Fruit fly (Drosophila melanogaster) whole organism, wandering third instar larva: Measurements from ENCODE around the gene CG32187.

Source experiments
- CG32264 ChIP-seq: fragments of 200-800 bp; sonication (Bioruptor generic); optimal IDR thresholded peaks from 2 replicates; lab custom pipeline; 2016; ENCODE audit warnings: missing biosample characterization, missing genetic modification characterization
- CG9705 ChIP-seq: fragments of 200-800 bp; sonication (Bioruptor generic); optimal IDR thresholded peaks from 2 replicates; lab custom pipeline; 2018; ENCODE audit warnings: missing biosample characterization, mild to moderate bottlenecking, missing genetic modification characterization
- CrebA ChIP-seq: fragments of 200-800 bp; sonication (Bioruptor generic); optimal IDR thresholded peaks from 2 replicates; lab custom pipeline; 2016; ENCODE audit warnings: missing biosample characterization, mild to moderate bottlenecking, missing genetic modification characterization, borderline replicate concordance
- Dfd ChIP-seq: fragments of >200 bp; optimal IDR thresholded peaks from 2 replicates; lab custom pipeline; 2017; ENCODE audit warnings: missing biosample characterization, missing genetic modification characterization
- Dif ChIP-seq: fragments of 200-275, 200-300 bp; sonication (Bioruptor generic); optimal IDR thresholded peaks from 2 replicates; lab custom pipeline; 2018; ENCODE audit warnings: missing biosample characterization, missing genetic modification characterization; ENCODE audit not compliant: partially characterized antibody
- GATAd ChIP-seq: sonication (Bioruptor generic); optimal IDR thresholded peaks from 2 replicates; lab custom pipeline; 2016; ENCODE audit warnings: missing biosample characterization, missing genetic modification characterization
- HLH106 ChIP-seq: fragments of 200-800 bp; optimal IDR thresholded peaks from 3 replicates; lab custom pipeline; 2019; ENCODE audit warnings: missing biosample characterization, mild to moderate bottlenecking, missing genetic modification characterization, moderate library complexity
- Hnf4 ChIP-seq: fragments of 200-800 bp; sonication (Bioruptor generic); optimal IDR thresholded peaks from 2 replicates; lab custom pipeline; 2016; ENCODE audit warnings: missing biosample characterization, mild to moderate bottlenecking, missing genetic modification characterization
- Hr78 ChIP-seq: fragments of >200 bp; optimal IDR thresholded peaks from 2 replicates; lab custom pipeline; 2017; ENCODE audit warnings: missing biosample characterization, missing genetic modification characterization
- Jra ChIP-seq: sonication (Bioruptor generic); optimal IDR thresholded peaks from 2 replicates; lab custom pipeline; 2016; ENCODE audit warnings: missing biosample characterization, missing genetic modification characterization
- Mio ChIP-seq: sonication (Bioruptor generic); optimal IDR thresholded peaks from 2 replicates; lab custom pipeline; 2016; ENCODE audit warnings: missing biosample characterization, missing genetic modification characterization
- Myc ChIP-seq: fragments of >200 bp; optimal IDR thresholded peaks from 2 replicates; lab custom pipeline; 2017
- OdsH ChIP-seq: fragments of 200-800 bp; sonication (Bioruptor generic); optimal IDR thresholded peaks from 2 replicates; lab custom pipeline; 2016; ENCODE audit warnings: missing biosample characterization, mild to moderate bottlenecking, missing genetic modification characterization
- Rel ChIP-seq, 2 experiments: fragments of 200-800 bp; sonication (Bioruptor generic) in 1 of 2; optimal IDR thresholded peaks; 2 replicates in 1 of 2; 3 replicates in 1 of 2; lab custom pipeline; 2016 to 2019; ENCODE audit warnings: mild to moderate bottlenecking in 2 of 2, missing biosample characterization in 2 of 2, missing genetic modification characterization in 2 of 2, moderate library complexity in 1 of 2
- Sp1 ChIP-seq: fragments of 200-800 bp; sonication (Bioruptor generic); optimal IDR thresholded peaks from 3 replicates; lab custom pipeline; 2019; ENCODE audit warnings: missing biosample characterization, mild to moderate bottlenecking, missing genetic modification characterization, moderate library complexity
- Vsx2 ChIP-seq: fragments of 200-300, 225-300 bp; sonication (Bioruptor generic); optimal IDR thresholded peaks from 2 replicates; lab custom pipeline; 2018; ENCODE audit warnings: missing biosample characterization, missing genetic modification characterization; ENCODE audit not compliant: partially characterized antibody
- br ChIP-seq: fragments of 200-800 bp; sonication (Bioruptor generic); optimal IDR thresholded peaks from 2 replicates; lab custom pipeline; 2016; ENCODE audit warnings: missing biosample characterization, missing genetic modification characterization
- dmrt93B ChIP-seq: fragments of 200-800 bp; sonication (Bioruptor generic); optimal IDR thresholded peaks from 2 replicates; lab custom pipeline; 2018; ENCODE audit warnings: missing biosample characterization, mild to moderate bottlenecking, missing genetic modification characterization
- ey ChIP-seq: fragments of 200-800 bp; sonication (Bioruptor generic); optimal IDR thresholded peaks from 2 replicates; lab custom pipeline; 2016; ENCODE audit warnings: missing biosample characterization, missing genetic modification characterization
- foxo ChIP-seq, 2 experiments: fragments of 200-800 bp; sonication (Bioruptor generic); optimal IDR thresholded peaks; 2 replicates in 1 of 2; 3 replicates in 1 of 2; lab custom pipeline; 2016 to 2017; ENCODE audit warnings: missing biosample characterization in 2 of 2, missing genetic modification characterization in 2 of 2
- fru ChIP-seq: fragments of 200-800 bp; sonication (Bioruptor generic); optimal IDR thresholded peaks from 3 replicates; lab custom pipeline; 2016; ENCODE audit warnings: missing biosample characterization, mild to moderate bottlenecking, missing genetic modification characterization
- h ChIP-seq: fragments of 200-800 bp; sonication (Bioruptor generic); optimal IDR thresholded peaks from 3 replicates; lab custom pipeline; 2016; ENCODE audit warnings: missing biosample characterization, mild to moderate bottlenecking, missing genetic modification characterization
- psq ChIP-seq: fragments of 200-800 bp; sonication (Bioruptor generic); optimal IDR thresholded peaks from 3 replicates; lab custom pipeline; 2017; ENCODE audit warnings: missing biosample characterization, mild to moderate bottlenecking, missing genetic modification characterization, moderate library complexity
- rgr ChIP-seq: fragments of 200-800 bp; sonication (Bioruptor generic); optimal IDR thresholded peaks from 3 replicates; lab custom pipeline; 2016; ENCODE audit warnings: missing biosample characterization, mild to moderate bottlenecking, missing genetic modification characterization
- sage ChIP-seq: fragments of 200-800 bp; sonication (Bioruptor generic); optimal IDR thresholded peaks from 2 replicates; lab custom pipeline; 2016; ENCODE audit warnings: missing biosample characterization, mild to moderate bottlenecking, missing genetic modification characterization
- sv ChIP-seq: fragments of 200-800 bp; sonication (Bioruptor generic); optimal IDR thresholded peaks from 3 replicates; lab custom pipeline; 2016; ENCODE audit warnings: missing biosample characterization, missing genetic modification characterization
- tai ChIP-seq: sonication (Bioruptor generic); optimal IDR thresholded peaks from 2 replicates; lab custom pipeline; 2016; ENCODE audit warnings: missing biosample characterization, missing genetic modification characterization
- woc ChIP-seq: sonication (Bioruptor generic); optimal IDR thresholded peaks from 2 replicates; lab custom pipeline; 2016; ENCODE audit warnings: missing biosample characterization, mild to moderate bottlenecking, missing genetic modification characterization

The CG32187 gene

dm6 chr3L:17842892-17843703 is 36.9 kb upstream of the CG32187 start, which contains the start of gene CG5567:
Gene CG5567 (minus strand): TSS chr3L:17843544.
- TF ChIP-seq Dfd (GFP tag; lab: Kevin White, UChicago) (no peak), foxo (GFP tag; optimal IDR thresholded peaks at IDR 0.05; lab: Kevin White, UChicago) (peak in 1 of 2 experiments; percentile 23), br (GFP tag; lab: Kevin White, UChicago) (no peak), Rel (GFP tag; optimal IDR thresholded peaks at IDR 0.05; lab: Kevin White, UChicago) (no peak), Rel (tag; optimal IDR thresholded peaks at IDR 0.05; lab: Kevin White, UChicago) (peak; percentile 23), woc (GFP tag; lab: Kevin White, UChicago) (peak; percentile 41), Myc (lab: Kevin White, UChicago) (no peak)

DNA sequence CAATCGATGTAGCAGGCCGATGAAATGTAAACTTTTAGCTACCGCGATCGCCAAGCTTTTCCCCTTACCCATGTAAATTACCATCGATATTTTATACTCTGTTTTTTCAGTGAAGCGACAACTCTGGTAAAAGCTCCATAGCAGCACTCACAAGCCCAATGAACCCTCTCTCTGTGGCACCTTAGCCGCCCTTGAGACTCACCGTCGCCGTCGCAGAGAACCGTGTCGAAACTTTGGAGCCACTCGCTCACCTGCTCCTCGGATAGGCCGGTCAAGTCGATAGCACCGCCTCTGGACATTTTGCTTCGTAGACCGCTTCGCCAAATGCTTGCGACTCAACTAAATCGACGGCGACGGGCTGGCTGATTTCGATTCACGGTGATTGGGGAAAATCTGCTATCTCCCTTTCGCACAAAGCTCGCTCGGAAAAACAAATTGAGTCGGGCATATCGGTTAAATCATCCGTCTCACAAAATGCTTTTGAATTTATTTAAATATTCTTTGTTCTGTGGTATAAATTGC is 35.0 kb upstream of the CG32187 start, which contains the start of gene CG5577:
Gene CG5577 (minus strand): TSS at position 343 of the 522 bp plus-strand sequence.
- TF ChIP-seq h (GFP tag; lab: Kevin White, UChicago) = peak; percentile 51
- peak; percentile 43 for TF ChIP-seq woc (GFP tag; lab: Kevin White, UChicago)
- TF ChIP-seq foxo (GFP tag; optimal IDR thresholded peaks at IDR 0.05; lab: Kevin White, UChicago) = no peak
- TF ChIP-seq HLH106 = peak; percentile 38
- no peak for TF ChIP-seq ey (GFP tag; lab: Kevin White, UChicago)
- no peak for TF ChIP-seq dmrt93B (GFP tag; lab: Kevin White, UChicago)
- no peak for TF ChIP-seq Vsx2 (GFP tag; lab: Kevin White, UChicago)
- no peak for TF ChIP-seq psq (GFP tag; lab: Kevin White, UChicago)
- peak; percentile 5 for TF ChIP-seq OdsH
- peak; percentile 48 for TF ChIP-seq Dif
- peak; percentile 10 for TF ChIP-seq br (GFP tag; lab: Kevin White, UChicago)
- TF ChIP-seq Rel (GFP tag; optimal IDR thresholded peaks at IDR 0.05; lab: Kevin White, UChicago) = no peak
- peak; percentile 33 for TF ChIP-seq Rel (tag; optimal IDR thresholded peaks at IDR 0.05; lab: Kevin White, UChicago)
- TF ChIP-seq GATAd (GFP tag; lab: Kevin White, UChicago) = no peak
- TF ChIP-seq Dfd (GFP tag; lab: Kevin White, UChicago) = no peak
- TF ChIP-seq Jra (GFP tag; lab: Kevin White, UChicago) = no peak
- no peak for TF ChIP-seq Hr78 (GFP tag; lab: Kevin White, UChicago)
- TF ChIP-seq sage (GFP tag; lab: Kevin White, UChicago) = no peak
- TF ChIP-seq rgr (GFP tag; lab: Kevin White, UChicago) = peak; percentile 16
- peak; percentile 26 for TF ChIP-seq fru
- TF ChIP-seq Sp1 (GFP tag; lab: Kevin White, UChicago) = peak; percentile 47

DNA sequence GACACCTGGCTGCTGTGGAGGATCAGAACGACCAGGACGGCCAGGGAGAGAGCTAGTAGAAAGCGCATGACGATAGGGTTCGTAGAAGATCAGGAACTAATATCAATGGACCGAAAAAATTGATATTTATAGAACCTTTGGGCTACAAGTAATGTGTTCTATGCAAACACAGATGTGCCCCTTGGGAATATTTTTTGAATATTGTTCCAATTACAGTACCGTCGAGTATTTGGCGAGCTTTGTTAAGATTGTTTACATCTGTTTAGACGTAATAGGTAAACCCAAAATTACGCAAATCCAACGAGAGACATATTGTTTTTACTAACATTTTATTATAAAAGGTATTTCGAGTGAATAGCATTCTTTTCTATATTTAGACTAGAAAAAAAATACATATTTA is 28.9 kb upstream of the CG32187 start, which contains the start of gene CG32189:
Gene CG32189 (minus strand): TSS at position 101 of the 400 bp plus-strand sequence.
- TF ChIP-seq Sp1 (GFP tag; lab: Kevin White, UChicago) = no peak
- TF ChIP-seq woc (GFP tag; lab: Kevin White, UChicago) = no peak
- TF ChIP-seq Hnf4 (GFP tag; lab: Kevin White, UChicago) = no peak
- TF ChIP-seq Mio (GFP tag; lab: Kevin White, UChicago) = no peak
- no peak for TF ChIP-seq br (GFP tag; lab: Kevin White, UChicago)
- no peak for TF ChIP-seq OdsH
- TF ChIP-seq HLH106 = no peak
- no peak for TF ChIP-seq h (GFP tag; lab: Kevin White, UChicago)
- no peak for TF ChIP-seq CG32264 (GFP tag; lab: Kevin White, UChicago)
- TF ChIP-seq fru = no peak
- no peak for TF ChIP-seq ey (GFP tag; lab: Kevin White, UChicago)
- TF ChIP-seq dmrt93B (GFP tag; lab: Kevin White, UChicago) = no peak
- TF ChIP-seq sv = no peak
- TF ChIP-seq Dif = no peak
- TF ChIP-seq Vsx2 (GFP tag; lab: Kevin White, UChicago) = no peak
- no peak for TF ChIP-seq GATAd (GFP tag; lab: Kevin White, UChicago)
- TF ChIP-seq rgr (GFP tag; lab: Kevin White, UChicago) = no peak
- TF ChIP-seq tai (GFP tag; lab: Kevin White, UChicago) = no peak
- TF ChIP-seq Myc (lab: Kevin White, UChicago) = no peak

dm6 chr3L:17833525-17833924 is 27.4 kb upstream of the CG32187 start, which contains the start of gene CG32188:
Gene CG32188 (minus strand): TSS chr3L:17833625.
- TF ChIP-seq Rel (GFP tag; optimal IDR thresholded peaks at IDR 0.05; lab: Kevin White, UChicago) (no peak), Rel (tag; optimal IDR thresholded peaks at IDR 0.05; lab: Kevin White, UChicago) (no peak), CrebA (GFP tag; lab: Kevin White, UChicago) (no peak), sv (no peak), CG9705 (no peak), Dfd (GFP tag; lab: Kevin White, UChicago) (no peak), dmrt93B (GFP tag; lab: Kevin White, UChicago) (no peak)
